Fruit fly (Drosophila melanogaster) whole organism, larva: ENCODE results near the gene Leash.

ENCODE experiments used
- noc ChIP-seq: fragments of 200-800 bp; sonication (Bioruptor generic); optimal IDR thresholded peaks from 3 replicates; lab custom pipeline; 2019; ENCODE audit warnings: missing biosample characterization, mild to moderate bottlenecking, missing genetic modification characterization, moderate library complexity

The Leash gene

DNA sequence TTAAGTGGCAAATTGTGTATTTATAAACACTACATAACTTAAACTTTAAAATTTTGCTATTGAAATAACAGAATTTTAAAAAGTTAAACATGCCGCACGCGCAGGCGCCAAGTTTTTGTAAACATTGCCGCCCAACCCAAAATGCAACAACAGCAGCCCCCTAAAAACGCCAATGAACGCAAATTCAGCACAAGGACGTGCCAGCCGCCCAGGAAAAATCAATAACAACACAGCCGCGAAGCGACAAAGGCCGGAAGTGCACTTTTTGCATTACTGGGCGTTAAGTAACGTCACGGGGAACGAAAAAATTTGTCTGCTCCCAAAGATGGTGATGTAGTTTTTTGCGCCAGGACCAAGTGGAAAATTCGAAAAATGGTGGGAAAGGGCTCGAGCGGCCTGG, 12.5 kb upstream of the Leash start, which contains the start of gene CG4596:
TSS of gene CG4596 (plus strand) at position 219 of the 400 bp plus-strand sequence.
- TF ChIP-seq noc (tag; lab: Kevin White, UChicago): no peak

DNA sequence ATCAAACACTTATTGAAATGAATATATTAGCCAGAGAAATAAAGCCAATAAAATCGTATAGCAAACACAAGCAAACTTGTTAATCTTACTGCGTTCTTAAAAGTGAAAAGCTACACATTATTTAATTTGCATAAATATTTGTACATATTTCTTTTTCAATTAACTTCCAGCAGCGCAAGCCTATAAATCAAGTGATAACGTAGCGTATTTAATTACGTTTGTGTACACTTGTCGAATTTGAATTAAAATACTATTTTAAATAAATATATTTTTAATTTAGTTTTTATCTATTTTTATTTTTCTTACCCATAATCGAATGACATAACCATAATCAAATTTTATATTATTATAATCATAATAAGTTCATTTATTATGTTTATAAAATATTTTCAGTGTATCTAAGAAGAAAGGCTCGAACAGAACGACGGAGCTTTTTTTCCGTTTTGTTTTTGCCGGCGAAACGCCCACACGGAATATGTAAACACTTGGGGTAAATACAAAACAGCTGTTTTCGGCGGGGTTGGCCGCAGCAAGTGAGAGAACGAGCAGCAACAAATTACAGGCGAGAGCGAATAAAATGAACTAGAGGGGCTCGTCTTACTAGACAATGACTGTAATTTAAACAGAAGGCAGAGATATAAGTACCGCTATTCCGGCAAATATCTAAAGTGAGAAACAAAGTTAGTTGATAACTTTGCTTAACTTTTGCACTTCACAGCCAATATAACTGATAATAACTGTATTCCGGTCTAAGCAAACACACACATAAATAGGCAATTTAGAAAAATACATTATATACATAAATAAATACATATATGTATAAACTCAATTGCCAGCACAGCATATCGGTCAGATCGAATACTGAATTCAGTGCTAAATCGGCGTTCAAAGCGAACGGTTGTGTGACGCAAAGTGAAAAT, 9.6 kb upstream of the Leash start, which contains the start of gene Sodh2:
TSS of gene Sodh2 (plus strand) at position 870 of the 920 bp plus-strand sequence.
- peak; percentile 93 for TF ChIP-seq noc (tag; lab: Kevin White, UChicago)

DNA sequence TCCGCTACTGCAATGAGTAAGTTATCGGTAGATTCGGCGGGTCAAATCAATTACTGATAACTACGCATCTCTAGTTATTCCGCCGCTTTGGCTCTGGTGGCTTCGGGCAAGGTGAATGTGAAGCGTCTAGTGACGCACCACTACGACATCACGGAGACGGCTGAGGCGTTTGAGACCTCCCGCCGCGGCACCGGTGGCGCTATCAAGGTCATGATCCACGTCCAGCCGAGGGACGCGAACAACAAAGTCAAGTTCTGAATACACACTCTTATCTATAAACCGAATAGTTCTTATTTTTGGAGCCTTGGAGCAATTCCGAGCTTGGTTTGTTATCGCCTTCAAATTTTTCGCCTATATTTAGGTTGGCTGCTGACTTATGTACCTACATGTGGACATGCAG, 7.5 kb upstream of the Leash start:
- peak; percentile 47 for TF ChIP-seq noc (tag; lab: Kevin White, UChicago)

DNA sequence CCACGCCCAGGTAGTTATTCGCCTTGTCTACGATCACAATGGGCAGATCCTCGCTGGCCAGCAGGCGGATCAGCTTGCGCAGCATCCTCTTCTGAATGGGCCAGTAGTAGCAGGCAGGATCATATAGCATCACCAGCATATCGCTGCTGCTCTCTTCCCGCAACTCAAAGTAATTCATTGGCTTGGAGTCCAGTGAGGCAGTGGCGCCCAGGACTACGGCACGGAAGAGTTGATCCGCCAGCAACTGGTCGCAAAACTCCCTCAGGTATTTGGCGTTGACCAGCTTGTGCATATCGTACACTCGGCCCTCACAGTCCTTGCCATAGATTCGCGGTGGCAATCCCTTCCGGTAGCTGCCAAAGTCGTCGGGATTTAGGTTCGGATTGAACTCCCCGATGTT, 6.7 kb upstream of the Leash start:
- TF ChIP-seq noc (tag; lab: Kevin White, UChicago): no peak

DNA sequence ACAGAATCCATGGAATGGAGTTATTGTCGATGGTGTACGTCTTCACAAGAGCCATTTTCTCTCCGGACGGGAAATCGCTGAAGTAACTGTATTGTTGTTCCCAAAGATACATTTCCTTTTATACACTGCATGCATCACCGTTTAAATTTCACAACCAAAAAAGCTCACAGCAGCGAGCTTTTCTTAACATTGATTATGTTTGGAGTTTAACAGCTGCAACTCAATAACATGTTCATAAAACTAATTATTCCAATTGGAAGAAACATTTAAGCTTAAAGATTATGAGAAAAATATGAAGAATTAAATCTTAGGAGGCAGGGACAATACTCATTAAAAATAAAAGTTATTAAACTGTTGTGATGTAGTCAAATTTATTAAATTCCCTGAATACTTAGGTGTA, 6.1 kb upstream of the Leash start, which contains the start of gene CG14695:
TSS of gene CG14695 (minus strand) at position 101 of the 400 bp plus-strand sequence.
- no peak for TF ChIP-seq noc (tag; lab: Kevin White, UChicago)

DNA sequence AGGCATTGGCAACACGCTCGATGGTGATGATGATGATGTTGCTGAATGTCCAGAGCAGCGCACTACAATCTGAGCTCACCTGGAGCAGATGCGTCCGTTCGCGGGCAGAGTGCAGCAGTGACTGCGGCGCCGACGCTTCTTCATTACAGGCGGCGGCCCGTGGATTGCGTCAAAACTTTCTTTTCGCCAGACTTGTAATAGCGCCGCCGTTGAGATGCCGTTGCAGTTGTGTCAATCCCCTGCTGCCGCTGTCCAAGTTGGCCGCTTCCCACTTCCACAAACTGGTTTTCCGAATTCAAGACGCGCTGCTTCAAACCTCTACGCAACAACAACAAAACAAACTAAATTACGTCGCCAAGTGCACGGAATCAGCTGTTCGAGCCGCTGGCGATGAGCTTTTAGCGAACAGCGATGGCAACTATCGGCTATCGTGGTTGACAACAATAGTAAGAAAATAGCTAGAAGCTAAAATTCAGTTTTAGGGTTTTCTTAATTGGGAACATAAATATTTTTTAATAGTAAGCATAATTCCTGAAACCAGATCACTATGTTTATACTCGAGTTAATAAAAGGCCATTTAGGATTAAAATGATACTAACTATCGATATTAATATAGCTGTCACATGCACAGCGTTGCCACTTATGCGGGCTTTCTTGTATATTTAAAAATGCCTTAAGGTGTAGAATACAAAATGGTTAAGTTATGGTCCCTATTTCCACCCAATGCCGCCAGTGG, 3.3 kb upstream of the Leash start, which contains the start of gene Tpc1:
TSS of gene Tpc1 (minus strand) at position 365 of the 736 bp plus-strand sequence.
- TF ChIP-seq noc (tag; lab: Kevin White, UChicago): no peak

DNA sequence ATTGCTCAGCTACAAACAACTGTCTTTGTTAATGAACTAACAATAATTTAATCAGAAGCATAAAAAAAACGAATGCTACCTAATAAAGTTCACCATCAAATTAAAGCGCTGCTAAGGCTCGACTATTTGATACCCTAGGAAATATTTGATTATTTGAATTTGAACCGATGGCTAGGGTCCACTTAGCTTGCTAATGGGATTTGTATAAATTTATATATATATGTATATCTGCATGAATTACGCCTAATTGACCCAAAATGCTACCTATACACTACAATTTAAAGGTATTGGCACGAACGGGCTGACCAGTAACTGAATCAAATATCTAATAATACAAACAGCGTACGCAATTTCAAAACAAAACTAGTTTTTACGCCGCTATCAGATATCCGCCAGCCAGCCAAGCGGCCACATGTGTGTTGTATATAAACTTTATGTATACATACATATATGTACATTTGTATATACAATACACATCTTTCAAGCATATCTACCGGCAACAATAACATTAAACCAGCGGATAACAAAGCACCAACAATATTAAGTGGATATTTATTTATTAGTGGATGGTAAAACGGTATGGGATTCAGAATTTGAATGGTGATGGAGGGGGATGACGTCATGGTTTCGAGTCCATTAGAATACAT, 1.2 kb upstream of the Leash start:
- no peak for TF ChIP-seq noc (tag; lab: Kevin White, UChicago)

DNA sequence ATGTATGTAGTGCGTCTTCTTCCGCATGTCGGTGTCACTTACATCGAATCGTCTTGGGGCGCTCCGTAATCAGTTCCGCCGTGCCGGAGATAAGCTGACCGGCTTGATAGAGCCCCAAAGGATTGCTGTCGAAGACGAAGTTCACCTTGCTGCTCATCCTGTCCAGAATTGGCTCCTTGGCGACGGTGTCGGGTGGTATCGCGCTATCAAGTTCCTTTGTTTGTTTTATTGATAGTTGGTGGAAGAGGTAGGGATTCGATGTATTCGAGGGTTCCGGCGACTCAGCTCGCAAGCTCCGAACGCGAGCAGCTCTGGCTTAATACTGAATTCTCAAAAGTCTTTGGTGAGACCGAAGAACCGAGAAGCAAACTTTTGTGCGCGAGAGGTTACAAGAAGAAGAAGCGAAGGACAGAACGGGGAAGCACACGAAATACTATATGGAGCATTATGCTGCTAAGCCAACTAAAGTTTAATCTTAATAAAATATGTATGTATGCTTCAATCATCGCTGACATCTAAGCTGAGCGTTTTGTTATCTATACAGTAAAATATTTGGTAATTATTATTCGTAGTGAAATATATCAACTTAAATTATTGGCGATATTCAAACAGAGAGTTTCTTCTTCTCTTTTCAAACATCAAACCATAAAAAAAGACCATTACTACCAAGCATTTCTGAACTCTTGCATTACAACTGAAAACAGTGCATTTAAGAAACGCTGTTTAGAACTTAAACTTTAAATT, 490 bp upstream of the Leash start, which contains the start of gene CG14696:
TSS of gene CG14696 (minus strand) at position 324 of the 744 bp plus-strand sequence.
- no peak for TF ChIP-seq noc (tag; lab: Kevin White, UChicago)

DNA sequence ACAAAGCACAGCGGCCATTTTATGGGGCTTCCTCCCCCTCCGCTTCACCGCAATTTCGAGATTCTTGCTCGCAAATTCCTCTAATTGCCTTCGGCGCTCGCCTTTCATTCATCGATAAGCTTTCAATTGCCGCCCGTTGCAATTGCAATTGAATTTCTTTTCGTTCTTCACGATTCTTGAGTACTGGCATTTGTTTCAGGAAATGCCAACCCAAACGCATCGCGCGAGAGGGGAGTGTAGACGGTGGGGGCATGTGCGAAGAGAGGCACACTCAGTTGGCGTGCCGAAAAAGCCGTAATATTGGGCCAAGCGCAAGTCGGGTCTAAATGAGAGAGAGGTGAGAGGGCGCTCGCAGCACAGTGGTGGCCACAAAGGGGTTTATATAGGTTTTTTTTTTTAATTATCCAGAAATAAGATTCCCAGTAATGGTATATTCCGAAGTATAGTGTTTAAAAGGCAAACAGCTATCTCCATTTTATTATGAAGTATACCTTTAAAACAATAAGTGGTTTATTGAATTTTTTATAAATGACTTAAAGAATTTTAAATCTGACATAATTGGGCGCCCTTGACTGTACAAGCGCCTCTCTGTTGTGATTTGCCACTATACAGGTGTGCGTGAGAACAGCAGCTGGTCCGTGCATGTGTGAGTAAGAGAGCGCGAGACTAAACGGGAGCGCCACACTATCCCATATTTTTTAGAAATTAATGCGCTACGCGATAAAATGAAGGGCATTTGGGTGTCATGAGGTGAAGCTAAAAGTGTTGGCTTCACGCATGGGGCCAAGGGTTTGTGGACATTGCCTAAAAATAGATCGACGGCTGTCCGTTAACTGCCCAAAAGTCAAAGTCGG, 1.3 kb downstream of the Leash start:
- peak; percentile 96 for TF ChIP-seq noc (tag; lab: Kevin White, UChicago)

DNA sequence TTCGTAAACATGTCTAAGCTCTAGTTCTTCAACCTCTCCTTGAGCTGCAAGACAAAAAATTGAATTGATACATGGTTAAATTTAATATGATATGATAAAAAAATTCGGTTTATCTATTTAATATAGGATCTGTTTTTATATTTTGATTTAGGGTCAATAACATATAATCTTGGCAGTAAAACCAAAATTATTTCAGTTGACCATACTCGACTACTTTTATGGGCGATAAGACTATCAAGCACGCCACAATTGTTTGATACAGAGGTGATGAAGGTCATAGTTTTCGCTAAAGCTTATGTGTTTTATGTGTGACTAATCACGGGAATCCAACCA, 2.9 kb downstream of the Leash start:
- peak; percentile 48 for TF ChIP-seq noc (tag; lab: Kevin White, UChicago)

DNA sequence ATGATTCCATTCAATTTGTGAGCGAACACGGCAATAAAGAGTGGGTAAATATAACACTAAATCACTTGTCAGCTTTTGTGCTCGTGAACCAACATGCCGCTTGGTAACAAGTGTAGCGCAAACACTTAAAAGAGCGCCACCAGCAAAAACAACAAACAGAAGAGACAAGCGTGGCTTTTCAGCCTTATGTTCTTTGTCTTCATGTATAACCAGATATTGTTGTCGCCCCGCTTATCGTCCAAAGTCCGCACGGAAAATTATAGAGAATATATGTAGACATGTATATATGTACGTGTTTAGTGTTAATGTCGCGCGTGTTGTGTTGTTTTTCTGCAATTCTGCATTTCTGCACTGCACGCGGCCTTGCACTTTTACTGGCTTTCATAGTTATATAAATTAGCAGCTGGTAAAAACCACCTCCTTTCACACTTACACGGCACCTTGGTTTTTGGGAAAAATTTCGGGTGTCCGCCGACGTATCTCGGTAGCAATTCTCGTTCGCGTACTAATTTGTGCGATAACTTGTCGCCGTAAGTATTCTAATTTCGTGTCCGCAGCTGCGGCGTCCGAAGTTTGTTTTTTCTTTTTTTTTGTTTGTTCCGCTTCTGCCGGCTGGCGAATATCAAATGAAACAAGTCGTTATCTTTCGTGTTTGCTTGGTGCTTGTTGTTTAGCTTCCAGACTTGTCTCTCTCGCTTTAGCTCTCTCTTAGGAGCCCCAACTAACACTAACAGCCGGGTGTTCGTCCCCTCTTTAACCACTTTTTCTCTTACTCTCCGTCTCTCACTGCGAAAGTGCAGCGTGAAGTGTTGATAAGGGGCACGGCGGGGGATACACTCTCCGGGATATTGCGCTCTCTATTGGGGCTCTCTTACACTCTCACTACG, 3.5 kb downstream of the Leash start:
- TF ChIP-seq noc (tag; lab: Kevin White, UChicago): peak; percentile 76

DNA sequence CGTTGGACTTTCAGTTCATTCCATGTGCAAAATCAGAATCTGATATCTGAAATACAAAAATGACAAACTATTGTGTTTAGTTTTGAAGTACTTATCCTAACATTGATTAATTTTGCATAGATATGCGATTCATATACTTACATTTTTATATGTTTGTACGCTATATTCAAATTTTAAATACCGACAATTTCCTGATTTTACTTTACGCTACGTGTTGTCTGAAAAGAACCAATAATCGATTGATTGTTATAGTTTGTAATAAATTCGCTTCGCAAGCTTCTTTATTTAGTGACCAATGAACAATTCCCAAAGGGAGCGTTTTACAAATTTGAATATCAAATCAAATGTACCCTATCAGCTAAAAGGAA, 4.2 kb downstream of the Leash start, which contains the start of gene Ak3:
TSS of gene Ak3 (minus strand) at position 69 of the 368 bp plus-strand sequence.
- no peak for TF ChIP-seq noc (tag; lab: Kevin White, UChicago)

DNA sequence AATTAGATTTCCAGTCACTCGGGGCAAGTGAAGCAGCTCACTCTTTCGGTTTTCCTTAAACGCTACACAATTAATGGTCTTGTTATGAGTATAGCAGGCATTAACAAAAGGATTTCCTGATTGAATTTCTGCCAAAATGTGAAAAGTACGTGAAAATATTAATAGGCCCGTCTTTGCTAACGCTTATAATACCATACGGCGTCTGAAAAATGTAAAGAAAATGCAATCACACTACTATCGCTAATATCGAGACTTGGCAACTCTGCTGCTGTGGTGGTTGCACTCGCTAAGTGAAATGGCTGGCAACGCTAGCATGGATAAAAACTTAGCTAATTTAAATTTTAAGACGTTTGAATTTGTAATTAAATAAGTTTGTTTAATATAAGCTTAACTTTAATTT, 8.0 kb downstream of the Leash start, which contains the start of gene CG6621:
TSS of gene CG6621 (minus strand) at position 205 of the 400 bp plus-strand sequence.
- no peak for TF ChIP-seq noc (tag; lab: Kevin White, UChicago)
